Worm (Caenorhabditis elegans): ENCODE data around the gene nep-2.

The nep-2 gene

ce11 chrII:2735644-2736043 is 10.1 kb upstream of the nep-2 start (continued):
- peak; percentile 39; the same call in 1 of the 2 replicates for TF ChIP-seq Y56A3A.18 (GFP tag; IDR thresholded peaks at IDR 0.05)
- no peak for TF ChIP-seq sdz-38 (tag; optimal IDR thresholded peaks at IDR 0.05)
- TF ChIP-seq egrh-3 (GFP tag; IDR thresholded peaks at IDR 0.05), result peak; percentile 72
- peak; percentile 43 for TF ChIP-seq zfh-2 (GFP tag; conservative IDR thresholded peaks at IDR 0.05)
- TF ChIP-seq T26A5.8 (tag; optimal IDR thresholded peaks at IDR 0.05), result no peak
- TF ChIP-seq nhr-27 (tag; optimal IDR thresholded peaks at IDR 0.05), result no peak
- peak; percentile 62; the same call in 1 of the 2 replicates for TF ChIP-seq ztf-25 (GFP tag; IDR thresholded peaks at IDR 0.05)
- no peak for TF ChIP-seq lin-40 (tag; optimal IDR thresholded peaks at IDR 0.05)
- TF ChIP-seq ceh-27 (GFP tag; optimal IDR thresholded peaks at IDR 0.05), result no peak
- peak; percentile 35; the same call in 1 of the 2 replicates for TF ChIP-seq pbrm-1 (GFP tag; IDR thresholded peaks at IDR 0.05)
- peak; percentile 55 for TF ChIP-seq hmg-1.2 (GFP tag; IDR thresholded peaks at IDR 0.05)
- no peak for TF ChIP-seq F57C9.4 (tag; optimal IDR thresholded peaks at IDR 0.05)
- peak; percentile 86 for TF ChIP-seq tbp1 (GFP tag; optimal IDR thresholded peaks at IDR 0.05)

- no peak for TF ChIP-seq B0019.2 (GFP tag; conservative IDR thresholded peaks at IDR 0.05)
Measured at ce11 chrII:2735192-2735591, 9.6 kb upstream of the nep-2 start, which contains the start of gene wdr-31. Gene wdr-31, minus strand, starts transcription at chrII:2735292.

ce11 chrII:2734735-2735134 is 9.2 kb upstream of the nep-2 start:
- TF ChIP-seq madf-10 (tag; optimal IDR thresholded peaks at IDR 0.05) (no peak), athp-1 (tag; optimal IDR thresholded peaks at IDR 0.05) (no peak), snpc-1.1 (tag; optimal IDR thresholded peaks at IDR 0.05; ENCODE audit: insufficient read depth) (no peak), ets-4 (GFP tag; optimal IDR thresholded peaks at IDR 0.05) (no peak), nhr-80 (tag; optimal IDR thresholded peaks at IDR 0.05) (no peak), mes-4 (tag; optimal IDR thresholded peaks at IDR 0.05) (no peak), zfh-2 (GFP tag; conservative IDR thresholded peaks at IDR 0.05) (peak; percentile 39; the same call in 1 of the 2 replicates), T26A5.8 (tag; optimal IDR thresholded peaks at IDR 0.05) (no peak), rpc-1 (optimal IDR thresholded peaks at IDR 0.05) (no peak), rpc-1 (tag; optimal IDR thresholded peaks at IDR 0.05) (no peak), unc-130 (GFP tag; optimal IDR thresholded peaks at IDR 0.05) (no peak), atf-7 (tag; optimal IDR thresholded peaks at IDR 0.05) (no peak), xnd-1 (tag; optimal IDR thresholded peaks at IDR 0.05) (no peak), somi-1 (GFP tag; optimal IDR thresholded peaks at IDR 0.05) (no peak), Y56A3A.18 (GFP tag; IDR thresholded peaks at IDR 0.05) (no peak), ztf-28 (GFP tag; IDR thresholded peaks at IDR 0.05) (no peak), cebp-2 (GFP tag; IDR thresholded peaks at IDR 0.05) (0 out of 2 replicates have a peak, but pooled peaks have one; percentile 12), pbrm-1 (GFP tag; IDR thresholded peaks at IDR 0.05) (no peak), snpc-3.4 (tag; optimal IDR thresholded peaks at IDR 0.05) (no peak), Y53F4B.3 (GFP tag; IDR thresholded peaks at IDR 0.05) (no peak), let-526 (GFP tag; IDR thresholded peaks at IDR 0.05) (no peak), cebp-1 (GFP tag; IDR thresholded peaks at IDR 0.05) (no peak), cebp-1 (tag; optimal IDR thresholded peaks at IDR 0.05) (peak; percentile 10), madf-3 (GFP tag; IDR thresholded peaks at IDR 0.05) (0 out of 2 replicates have a peak, but pooled peaks have one; percentile 23), Y67H2A.10 (GFP tag; conservative IDR thresholded peaks at IDR 0.05) (no peak), C17E4.6 (GFP tag; IDR thresholded peaks at IDR 0.05) (no peak), lir-1 (GFP tag; conservative IDR thresholded peaks at IDR 0.05) (no peak), egrh-3 (GFP tag; IDR thresholded peaks at IDR 0.05) (no peak), efl-1 (GFP tag; optimal IDR thresholded peaks at IDR 0.05) (no peak), nfyb-1 (GFP tag; IDR thresholded peaks at IDR 0.05) (no peak), ceh-27 (GFP tag; optimal IDR thresholded peaks at IDR 0.05) (no peak), nfya-2 (GFP tag; IDR thresholded peaks at IDR 0.05) (no peak), dox-1 (GFP tag; IDR thresholded peaks at IDR 0.05) (no peak), ztf-18 (tag; optimal IDR thresholded peaks at IDR 0.05) (no peak), lin-40 (tag; optimal IDR thresholded peaks at IDR 0.05) (no peak), Y53G8AR.9 (GFP tag; conservative IDR thresholded peaks at IDR 0.05) (no peak), sdz-38 (tag; optimal IDR thresholded peaks at IDR 0.05) (no peak), F52B5.7 (tag; optimal IDR thresholded peaks at IDR 0.05) (no peak), hmg-20 (GFP tag; IDR thresholded peaks at IDR 0.05) (no peak), lag-1 (GFP tag; IDR thresholded peaks at IDR 0.05) (no peak)

Data from whole organism, young adult.